Worm (Caenorhabditis elegans) whole organism, midembryonic: Measurements from ENCODE around the gene Y48C3A.18.
A peak's percentile ranks its signal among the peaks of the same experiment; 100 is the strongest.

Experiments
- T22C8.4 ChIP-seq: fragments of 200-800 bp; sonication (Bioruptor generic); IDR thresholded peaks from 2 replicates; pipeline ENCODE4 v1.3.6; 2022; ENCODE audit warnings: missing genetic modification characterization, missing compliant biosample characterization
- cog-1 ChIP-seq: sonication (generic microtip); optimal IDR thresholded peaks from 2 replicates; lab custom pipeline; 2016; ENCODE audit warnings: missing genetic modification characterization, missing compliant biosample characterization
- flt-1 ChIP-seq: fragments of 200-800 bp; sonication (Bioruptor generic); IDR thresholded peaks from 2 replicates; pipeline ENCODE4 v1.3.6; 2022; ENCODE audit warnings: missing genetic modification characterization, missing compliant biosample characterization
- klf-2 ChIP-seq: fragments of 200-800 bp; sonication (Bioruptor generic); conservative IDR thresholded peaks from 2 replicates; pipeline ENCODE4 v1.3.6; 2022; ENCODE audit warnings: missing genetic modification reagents, missing genetic modification characterization, missing compliant biosample characterization
- med-1 ChIP-seq: sonication (generic microtip); optimal IDR thresholded peaks from 2 replicates; lab custom pipeline; 2017; ENCODE audit warnings: missing genetic modification characterization, mild to moderate bottlenecking, missing compliant biosample characterization, antibody characterized with exemption, missing genetic modification reagents; ENCODE audit not compliant: insufficient read depth
- ref-1 ChIP-seq: fragments of 200-800 bp; sonication (Bioruptor generic); conservative IDR thresholded peaks from 2 replicates; pipeline ENCODE4 v1.3.6; 2022; ENCODE audit warnings: missing genetic modification reagents, missing genetic modification characterization, missing compliant biosample characterization
- tab-1 ChIP-seq: fragments of 200-800 bp; sonication (Bioruptor generic); IDR thresholded peaks from 2 replicates; pipeline ENCODE4 v1.3.6; 2022; ENCODE audit warnings: missing genetic modification characterization, missing compliant biosample characterization
- ztf-23 ChIP-seq: fragments of 200-800 bp; sonication (Bioruptor generic); IDR thresholded peaks from 2 replicates; pipeline ENCODE4 v1.3.6; 2022; ENCODE audit warnings: missing genetic modification reagents, missing genetic modification characterization, missing compliant biosample characterization
- ztf-29 ChIP-seq: fragments of 200-800 bp; sonication (Bioruptor generic); IDR thresholded peaks from 2 replicates; pipeline ENCODE4 v1.3.6; 2022; ENCODE audit warnings: missing genetic modification reagents, missing genetic modification characterization, missing compliant biosample characterization

Gene Y48C3A.18

ce11 chrII:13412335-13412734, at the start of gene Y48C3A.18:
Y48C3A.18 (plus strand) TSS chrII:13412635.
- TF ChIP-seq klf-2 (GFP tag; lab: Robert Waterston, UW) (no peak), ref-1 (GFP tag; lab: Robert Waterston, UW) (no peak), ztf-23 (GFP tag; lab: Robert Waterston, UW) (no peak), cog-1 (no peak), flt-1 (GFP tag; lab: Robert Waterston, UW) (no peak), tab-1 (GFP tag; lab: Robert Waterston, UW) (no peak), ztf-29 (no peak), T22C8.4 (GFP tag; lab: Robert Waterston, UW) (no peak), med-1 (GFP tag; lab: Kevin White, UChicago) (no peak)

- TF ChIP-seq ztf-23 (GFP tag; lab: Robert Waterston, UW) (no peak), med-1 (GFP tag; lab: Kevin White, UChicago) (no peak)
Measured at ce11 chrII:13367784-13368183, 44.7 kb upstream of the Y48C3A.18 start.

ce11 chrII:13369231-13369630, 43.2 kb upstream of the Y48C3A.18 start, which contains the start of gene Y48C3A.20:
Y48C3A.20 (plus strand) TSS chrII:13369607.
- TF ChIP-seq cog-1 (peak; percentile 35), ztf-29 (no peak)

- TF ChIP-seq klf-2 (GFP tag; lab: Robert Waterston, UW), result no peak
- TF ChIP-seq flt-1 (GFP tag; lab: Robert Waterston, UW), result no peak
- no peak for TF ChIP-seq T22C8.4 (GFP tag; lab: Robert Waterston, UW)
- no peak for TF ChIP-seq tab-1 (GFP tag; lab: Robert Waterston, UW)
- TF ChIP-seq ztf-23 (GFP tag; lab: Robert Waterston, UW), result no peak
- TF ChIP-seq ztf-29, result no peak
- no peak for TF ChIP-seq med-1 (GFP tag; lab: Kevin White, UChicago)
- TF ChIP-seq cog-1, result no peak
- TF ChIP-seq ref-1 (GFP tag; lab: Robert Waterston, UW), result no peak
Measured at ce11 chrII:13376112-13376511, 36.3 kb upstream of the Y48C3A.18 start, which contains the start of gene Y48C3A.12. Y48C3A.12 (plus strand) TSS chrII:13376412.

ce11 chrII:13383061-13383460, 29.4 kb upstream of the Y48C3A.18 start:
- TF ChIP-seq cog-1 (no peak), T22C8.4 (GFP tag; lab: Robert Waterston, UW) (peak; percentile 17; the same call in 1 of the 2 replicates), ref-1 (GFP tag; lab: Robert Waterston, UW) (no peak)

ce11 chrII:13389461-13389860, 23.0 kb upstream of the Y48C3A.18 start, which contains the start of gene Y48C3A.14:
Y48C3A.14 (plus strand) TSS chrII:13389761.
- no peak for TF ChIP-seq cog-1
- TF ChIP-seq ztf-23 (GFP tag; lab: Robert Waterston, UW), result no peak
- no peak for TF ChIP-seq klf-2 (GFP tag; lab: Robert Waterston, UW)
- no peak for TF ChIP-seq flt-1 (GFP tag; lab: Robert Waterston, UW)
- TF ChIP-seq T22C8.4 (GFP tag; lab: Robert Waterston, UW), result no peak
- TF ChIP-seq ref-1 (GFP tag; lab: Robert Waterston, UW), result no peak
- TF ChIP-seq med-1 (GFP tag; lab: Kevin White, UChicago), result no peak
- TF ChIP-seq ztf-29, result no peak
- no peak for TF ChIP-seq tab-1 (GFP tag; lab: Robert Waterston, UW)

- TF ChIP-seq T22C8.4 (GFP tag; lab: Robert Waterston, UW) (no peak), flt-1 (GFP tag; lab: Robert Waterston, UW) (no peak), med-1 (GFP tag; lab: Kevin White, UChicago) (no peak), ztf-23 (GFP tag; lab: Robert Waterston, UW) (no peak), klf-2 (GFP tag; lab: Robert Waterston, UW) (no peak), cog-1 (no peak), ref-1 (GFP tag; lab: Robert Waterston, UW) (no peak), ztf-29 (no peak), tab-1 (GFP tag; lab: Robert Waterston, UW) (no peak)
Measured at ce11 chrII:13401549-13401948, 10.9 kb upstream of the Y48C3A.18 start.

ce11 chrII:13402680-13403079, 9.8 kb upstream of the Y48C3A.18 start, which contains the start of gene pinn-4:
pinn-4 (plus strand) TSS chrII:13402980.
- TF ChIP-seq ztf-29 (no peak), klf-2 (GFP tag; lab: Robert Waterston, UW) (no peak), med-1 (GFP tag; lab: Kevin White, UChicago) (no peak)

ce11 chrII:13405840-13406239, 6.6 kb upstream of the Y48C3A.18 start, which contains the start of gene efl-2:
efl-2 (plus strand) TSS chrII:13406140.
- no peak for TF ChIP-seq med-1 (GFP tag; lab: Kevin White, UChicago)
- TF ChIP-seq T22C8.4 (GFP tag; lab: Robert Waterston, UW), result no peak
- TF ChIP-seq ztf-23 (GFP tag; lab: Robert Waterston, UW), result no peak
- no peak for TF ChIP-seq tab-1 (GFP tag; lab: Robert Waterston, UW)
- TF ChIP-seq flt-1 (GFP tag; lab: Robert Waterston, UW), result no peak
- no peak for TF ChIP-seq cog-1
- no peak for TF ChIP-seq ztf-29
- TF ChIP-seq ref-1 (GFP tag; lab: Robert Waterston, UW), result no peak
- no peak for TF ChIP-seq klf-2 (GFP tag; lab: Robert Waterston, UW)

ce11 chrII:13414099-13414498, 1.7 kb downstream of the Y48C3A.18 start:
- no peak for TF ChIP-seq ref-1 (GFP tag; lab: Robert Waterston, UW)
- no peak for TF ChIP-seq med-1 (GFP tag; lab: Kevin White, UChicago)
- TF ChIP-seq klf-2 (GFP tag; lab: Robert Waterston, UW), result no peak
- TF ChIP-seq T22C8.4 (GFP tag; lab: Robert Waterston, UW), result peak; percentile 99
- no peak for TF ChIP-seq ztf-23 (GFP tag; lab: Robert Waterston, UW)
- no peak for TF ChIP-seq tab-1 (GFP tag; lab: Robert Waterston, UW)
